Comparison of ENCODE assay signal across 6 fruit fly cellular contexts in genomic region chrX:2270557-2270930, dm6.
A peak's percentile ranks its signal among the peaks of the same experiment; 100 is the strongest.
TF ChIP-seq lines count a peak whose summit lies in the region.

Gene CG2924 (minus strand): TSS chrX:2270761.

- peak; percentile 76 to 78 for TF ChIP-seq CTCF in S2 (optimal IDR thresholded peaks at IDR 0.05; lab: Kevin White, UChicago)
- peak; percentile 76 for TF ChIP-seq CTCF in whole organism, embryonic (GFP tag; optimal IDR thresholded peaks at IDR 0.05; lab: Kevin White, UChicago)

TF ChIP-seq in whole organism, adult, 20 proteins besides CTCF, POLR2A, EP300 and RAD21 (continues in another document):
- TF ChIP-seq CG1620 (GFP tag; optimal IDR thresholded peaks at IDR 0.05; lab: Kevin White, UChicago) (peak; percentile 82), CG7101 (tag; optimal IDR thresholded peaks at IDR 0.05; lab: Kevin White, UChicago) (peak; percentile 62), bab1 (GFP tag; optimal IDR thresholded peaks at IDR 0.05; lab: Kevin White, UChicago) (peak; percentile 92), tj (GFP tag; optimal IDR thresholded peaks at IDR 0.05; lab: Kevin White, UChicago) (peak; percentile 87), kay (GFP tag; lab: Kevin White, UChicago; ENCODE audit: borderline replicate concordance) (peak; percentile 51), Hr96 (GFP tag; optimal IDR thresholded peaks at IDR 0.05; lab: Kevin White, UChicago) (no peak), Clk (GFP tag; optimal IDR thresholded peaks at IDR 0.05; lab: Kevin White, UChicago) (peak; percentile 12), CG14711 (tag; optimal IDR thresholded peaks at IDR 0.05; lab: Kevin White, UChicago) (peak; percentile 42), CG12768 (GFP tag; optimal IDR thresholded peaks at IDR 0.05; lab: Kevin White, UChicago) (no peak), toe (GFP tag; optimal IDR thresholded peaks at IDR 0.05; lab: Kevin White, UChicago) (peak; percentile 43), Crg-1 (GFP tag; optimal IDR thresholded peaks at IDR 0.05; lab: Kevin White, UChicago) (peak; percentile 63), CG11617 (GFP tag; optimal IDR thresholded peaks at IDR 0.05; lab: Kevin White, UChicago) (no peak), ovo (GFP tag; optimal IDR thresholded peaks at IDR 0.05; lab: Kevin White, UChicago) (peak; percentile 63), CG5204 (GFP tag; optimal IDR thresholded peaks at IDR 0.05; lab: Kevin White, UChicago) (no peak), pad (GFP tag; optimal IDR thresholded peaks at IDR 0.05; lab: Kevin White, UChicago) (no peak), cnc (optimal IDR thresholded peaks at IDR 0.05; lab: Kevin White, UChicago) (no peak), cic (GFP tag; optimal IDR thresholded peaks at IDR 0.05; lab: Kevin White, UChicago) (peak; percentile 44), Mnt (GFP tag; optimal IDR thresholded peaks at IDR 0.05; lab: Kevin White, UChicago) (peak; percentile 81)

TF ChIP-seq in whole organism, embryonic, 481 proteins besides CTCF, POLR2A, EP300 and RAD21 (continues in another document):
- TF ChIP-seq HLH54F (GFP tag; optimal IDR thresholded peaks at IDR 0.05; lab: Kevin White, UChicago), result peak; percentile 78
- peak; percentile 70 for TF ChIP-seq MBD-R2 (GFP tag; IDR thresholded peaks at IDR 0.05; lab: Robert Waterston, UW)
- peak; percentile 66 for TF ChIP-seq CG12391 (tag; optimal IDR thresholded peaks at IDR 0.05; lab: Kevin White, UChicago)
- TF ChIP-seq CG12659 (GFP tag; optimal IDR thresholded peaks at IDR 0.05; lab: Kevin White, UChicago), result peak; percentile 83
- peak; percentile 13 for TF ChIP-seq CG4854 (GFP tag; optimal IDR thresholded peaks at IDR 0.05; lab: Kevin White, UChicago)
- no peak for TF ChIP-seq Poxn (GFP tag; IDR thresholded peaks at IDR 0.05; lab: Robert Waterston, UW)
- TF ChIP-seq Eip74EF (GFP tag; optimal IDR thresholded peaks at IDR 0.05; lab: Kevin White, UChicago), result no peak
- no peak for TF ChIP-seq stc (GFP tag; IDR thresholded peaks at IDR 0.05; lab: Robert Waterston, UW)
- TF ChIP-seq esg (GFP tag; conservative IDR thresholded peaks at IDR 0.05; lab: Robert Waterston, UW), result no peak
- no peak for TF ChIP-seq zen (tag; optimal IDR thresholded peaks at IDR 0.05; lab: Kevin White, UChicago)
- 0 out of 2 replicates have a peak, but pooled peaks have one; percentile 11 for TF ChIP-seq Xrp1 (GFP tag; IDR thresholded peaks at IDR 0.05; lab: Robert Waterston, UW)
- no peak for TF ChIP-seq Sox102F (GFP tag; optimal IDR thresholded peaks at IDR 0.05; lab: Kevin White, UChicago)
- TF ChIP-seq Hr78 (GFP tag; optimal IDR thresholded peaks at IDR 0.05; lab: Kevin White, UChicago), result no peak
- peak; percentile 58 for TF ChIP-seq CG17829 (tag; optimal IDR thresholded peaks at IDR 0.05; lab: Kevin White, UChicago)
- TF ChIP-seq unc-4 (GFP tag; IDR thresholded peaks at IDR 0.05; lab: Robert Waterston, UW; ENCODE audit: partially characterized antibody), result peak; percentile 99
- peak; percentile 83 for TF ChIP-seq Hmr (GFP tag; optimal IDR thresholded peaks at IDR 0.05; lab: Kevin White, UChicago)
- peak; percentile 71 for TF ChIP-seq her (GFP tag; optimal IDR thresholded peaks at IDR 0.05; lab: Kevin White, UChicago)
- no peak for TF ChIP-seq CG15696 (tag; optimal IDR thresholded peaks at IDR 0.05; lab: Kevin White, UChicago)

TF ChIP-seq in whole organism, prepupa, 60 proteins besides CTCF, POLR2A, EP300 and RAD21 (continues in another document):
- peak; percentile 11 for TF ChIP-seq Sox14 (GFP tag; optimal IDR thresholded peaks at IDR 0.05; lab: Kevin White, UChicago)
- TF ChIP-seq CG31627 (GFP tag; optimal IDR thresholded peaks at IDR 0.05; lab: Kevin White, UChicago), result peak; percentile 57
- peak; percentile 12 for TF ChIP-seq CG11902 (GFP tag; optimal IDR thresholded peaks at IDR 0.05; lab: Kevin White, UChicago)
- peak; percentile 96 for TF ChIP-seq CG1621 (tag; optimal IDR thresholded peaks at IDR 0.05; lab: Kevin White, UChicago)
- TF ChIP-seq vri (GFP tag; optimal IDR thresholded peaks at IDR 0.05; lab: Kevin White, UChicago), result no peak
- peak; percentile 34 for TF ChIP-seq topi (GFP tag; optimal IDR thresholded peaks at IDR 0.05; lab: Kevin White, UChicago)
- peak; percentile 33 for TF ChIP-seq CG3919 (GFP tag; optimal IDR thresholded peaks at IDR 0.05; lab: Kevin White, UChicago)
- TF ChIP-seq CG15336 (GFP tag; IDR thresholded peaks at IDR 0.05; lab: Robert Waterston, UW), result peak; percentile 16; the same call in 1 of the 2 replicates
- TF ChIP-seq CG11294 (GFP tag; IDR thresholded peaks at IDR 0.05; lab: Robert Waterston, UW), result 0 out of 2 replicates have a peak, but pooled peaks have one; percentile 15
- peak; percentile 41 for TF ChIP-seq lz (GFP tag; optimal IDR thresholded peaks at IDR 0.05; lab: Kevin White, UChicago)
- TF ChIP-seq svp (GFP tag; lab: Kevin White, UChicago), result peak; percentile 50
- no peak for TF ChIP-seq salr (GFP tag; optimal IDR thresholded peaks at IDR 0.05; lab: Kevin White, UChicago)
- TF ChIP-seq CG6792 (GFP tag; optimal IDR thresholded peaks at IDR 0.05; lab: Kevin White, UChicago), result no peak
- TF ChIP-seq Eip78C (GFP tag; lab: Kevin White, UChicago), result peak; percentile 68
- peak; percentile 56 for TF ChIP-seq cyc (GFP tag; optimal IDR thresholded peaks at IDR 0.05; lab: Kevin White, UChicago)
- TF ChIP-seq achi (GFP tag; optimal IDR thresholded peaks at IDR 0.05; lab: Kevin White, UChicago), result no peak
- peak; percentile 34 for TF ChIP-seq esn (GFP tag; optimal IDR thresholded peaks at IDR 0.05; lab: Kevin White, UChicago)
- peak; percentile 21; the same call in 1 of the 3 replicates for TF ChIP-seq CG6163 (GFP tag; IDR thresholded peaks at IDR 0.05; lab: Robert Waterston, UW)
- peak; percentile 11 for TF ChIP-seq CG3032 (tag; optimal IDR thresholded peaks at IDR 0.05; lab: Kevin White, UChicago)

TF ChIP-seq in whole organism, pupa, 21 proteins besides CTCF, POLR2A, EP300 and RAD21:
- TF ChIP-seq D1 (tag; optimal IDR thresholded peaks at IDR 0.05; lab: Kevin White, UChicago) (no peak), CG14655 (GFP tag; optimal IDR thresholded peaks at IDR 0.05; lab: Kevin White, UChicago) (no peak), CG17806 (tag; optimal IDR thresholded peaks at IDR 0.05; lab: Kevin White, UChicago) (no peak), CG4496 (GFP tag; IDR thresholded peaks at IDR 0.05; lab: Robert Waterston, UW) (peak; percentile 26; the same call in 2 of the 3 replicates), Pif1A (GFP tag; optimal IDR thresholded peaks at IDR 0.05; lab: Kevin White, UChicago) (no peak), Pif1B (GFP tag; optimal IDR thresholded peaks at IDR 0.05; lab: Kevin White, UChicago) (no peak), CG9948 (tag; optimal IDR thresholded peaks at IDR 0.05; lab: Kevin White, UChicago) (no peak), gl (tag; optimal IDR thresholded peaks at IDR 0.05; lab: Kevin White, UChicago) (no peak), EcR (GFP tag; optimal IDR thresholded peaks at IDR 0.05; lab: Kevin White, UChicago) (no peak), CG15710 (tag; optimal IDR thresholded peaks at IDR 0.05; lab: Kevin White, UChicago) (no peak), CG12605 (GFP tag; IDR thresholded peaks at IDR 0.05; lab: Robert Waterston, UW) (no peak), Ets98B (GFP tag; IDR thresholded peaks at IDR 0.05; lab: Robert Waterston, UW) (peak; percentile 33), CG8301 (tag; optimal IDR thresholded peaks at IDR 0.05; lab: Kevin White, UChicago) (no peak), CG32121 (GFP tag; IDR thresholded peaks at IDR 0.05; lab: Robert Waterston, UW) (no peak), rn (GFP tag; IDR thresholded peaks at IDR 0.05; lab: Robert Waterston, UW) (peak; percentile 37; the same call in 1 of the 2 replicates), CG34367 (tag; optimal IDR thresholded peaks at IDR 0.05; lab: Kevin White, UChicago) (no peak), CG10348 (GFP tag; IDR thresholded peaks at IDR 0.05; lab: Robert Waterston, UW) (no peak), fd96Ca (GFP tag; IDR thresholded peaks at IDR 0.05; lab: Robert Waterston, UW) (no peak), CG13204 (GFP tag; optimal IDR thresholded peaks at IDR 0.05; lab: Kevin White, UChicago) (no peak), Snoo (tag; optimal IDR thresholded peaks at IDR 0.05; lab: Kevin White, UChicago) (no peak), CG8159 (tag; optimal IDR thresholded peaks at IDR 0.05; lab: Kevin White, UChicago) (no peak)

TF ChIP-seq in whole organism, wandering third instar larva, 38 proteins besides CTCF, POLR2A, EP300 and RAD21 (continues in another document):
- TF ChIP-seq h (GFP tag; optimal IDR thresholded peaks at IDR 0.05; lab: Kevin White, UChicago) (peak; percentile 74), pan (optimal IDR thresholded peaks at IDR 0.05; lab: Kevin White, UChicago) (no peak), dl (GFP tag; optimal IDR thresholded peaks at IDR 0.05; lab: Kevin White, UChicago; ENCODE audit: insufficient read depth in 1 of 2, partially characterized antibody in 2 of 2) (no peak), dmrt93B (GFP tag; optimal IDR thresholded peaks at IDR 0.05; lab: Kevin White, UChicago) (peak; percentile 6), CrebA (GFP tag; optimal IDR thresholded peaks at IDR 0.05; lab: Kevin White, UChicago; ENCODE audit: borderline replicate concordance) (no peak), br (GFP tag; optimal IDR thresholded peaks at IDR 0.05; lab: Kevin White, UChicago) (peak; percentile 30), Dfd (GFP tag; optimal IDR thresholded peaks at IDR 0.05; lab: Kevin White, UChicago) (no peak), Vsx2 (GFP tag; optimal IDR thresholded peaks at IDR 0.05; lab: Kevin White, UChicago; ENCODE audit: partially characterized antibody) (no peak), Rel (GFP tag; optimal IDR thresholded peaks at IDR 0.05; lab: Kevin White, UChicago) (no peak), Rel (tag; optimal IDR thresholded peaks at IDR 0.05; lab: Kevin White, UChicago) (peak; percentile 30), sv (GFP tag; optimal IDR thresholded peaks at IDR 0.05; lab: Kevin White, UChicago) (peak; percentile 59), N (GFP tag; optimal IDR thresholded peaks at IDR 0.05; lab: Kevin White, UChicago) (no peak), tai (GFP tag; optimal IDR thresholded peaks at IDR 0.05; lab: Kevin White, UChicago) (peak; percentile 90), Jra (GFP tag; optimal IDR thresholded peaks at IDR 0.05; lab: Kevin White, UChicago) (peak; percentile 78), dsf (GFP tag; optimal IDR thresholded peaks at IDR 0.05; lab: Kevin White, UChicago; ENCODE audit: borderline replicate concordance) (peak; percentile 20), GATAd (GFP tag; optimal IDR thresholded peaks at IDR 0.05; lab: Kevin White, UChicago) (peak; percentile 13), OdsH (GFP tag; optimal IDR thresholded peaks at IDR 0.05; lab: Kevin White, UChicago) (peak; percentile 18), ey (GFP tag; optimal IDR thresholded peaks at IDR 0.05; lab: Kevin White, UChicago) (peak; percentile 47), woc (GFP tag; optimal IDR thresholded peaks at IDR 0.05; lab: Kevin White, UChicago) (no peak), Hnf4 (GFP tag; optimal IDR thresholded peaks at IDR 0.05; lab: Kevin White, UChicago) (peak; percentile 85), brk (GFP tag; optimal IDR thresholded peaks at IDR 0.05; lab: Kevin White, UChicago) (no peak), Hr78 (GFP tag; optimal IDR thresholded peaks at IDR 0.05; lab: Kevin White, UChicago) (no peak), HLH106 (tag; optimal IDR thresholded peaks at IDR 0.05; lab: Kevin White, UChicago) (peak; percentile 47), Abd-B (GFP tag; optimal IDR thresholded peaks at IDR 0.05; lab: Kevin White, UChicago) (no peak)
